Fruit fly (Drosophila melanogaster) whole organism, embryonic: ENCODE results near the gene Ing5.

Experiments
- CG12769 ChIP-seq: fragments of 200-800 bp; sonication (Bioruptor generic); optimal IDR thresholded peaks from 2 replicates; lab custom pipeline; 2019; ENCODE audit warnings: missing biosample characterization, mild to moderate bottlenecking, missing genetic modification characterization, moderate library complexity
- CG13775 ChIP-seq: fragments of 200-800 bp; sonication (Bioruptor generic); optimal IDR thresholded peaks from 3 replicates; lab custom pipeline; 2017; ENCODE audit warnings: missing biosample characterization, mild to moderate bottlenecking, missing genetic modification characterization
- CG14667 ChIP-seq: fragments of 200-800 bp; sonication (Bioruptor generic); IDR thresholded peaks from 2 replicates; pipeline ENCODE4 v1.3.6; 2022; ENCODE audit warnings: missing biosample characterization, missing genetic modification characterization
- CG14965 ChIP-seq: fragments of 200-800 bp; sonication (Bioruptor generic); optimal IDR thresholded peaks from 2 replicates; lab custom pipeline; 2016; ENCODE audit warnings: missing biosample characterization, missing genetic modification characterization, borderline replicate concordance
- CG15696 ChIP-seq: fragments of 200-800 bp; sonication (Bioruptor generic); optimal IDR thresholded peaks from 2 replicates; lab custom pipeline; 2019; ENCODE audit warnings: missing biosample characterization, mild to moderate bottlenecking, missing genetic modification characterization, moderate library complexity
- CG16863 ChIP-seq: fragments of 200-800 bp; sonication (Bioruptor generic); optimal IDR thresholded peaks from 3 replicates; lab custom pipeline; 2016; ENCODE audit warnings: missing biosample characterization, missing genetic modification characterization
- CG17186 ChIP-seq: fragments of 200-800 bp; sonication (Bioruptor generic); optimal IDR thresholded peaks from 3 replicates; lab custom pipeline; 2017; ENCODE audit warnings: missing biosample characterization, missing genetic modification reagents, missing genetic modification characterization
- CG17359 ChIP-seq: fragments of 200-800 bp; sonication (Bioruptor generic); optimal IDR thresholded peaks from 3 replicates; lab custom pipeline; 2018; ENCODE audit warnings: missing biosample characterization, mild to moderate bottlenecking, missing genetic modification characterization, moderate library complexity
- CG17361 ChIP-seq: fragments of 200-800 bp; sonication (Bioruptor generic); IDR thresholded peaks from 3 replicates; pipeline ENCODE4 v1.3.6; 2022; ENCODE audit warnings: missing biosample characterization, missing genetic modification characterization
- CG17385 ChIP-seq: fragments of 200-800 bp; sonication (Bioruptor generic); optimal IDR thresholded peaks from 3 replicates; lab custom pipeline; 2018; ENCODE audit warnings: missing biosample characterization, mild to moderate bottlenecking, missing genetic modification characterization
- CG17829 ChIP-seq: fragments of 200-800 bp; optimal IDR thresholded peaks from 2 replicates; lab custom pipeline; 2019; ENCODE audit warnings: missing biosample characterization, mild to moderate bottlenecking, missing genetic modification characterization, moderate library complexity
- CG18764 ChIP-seq: fragments of 200-800 bp; sonication (Bioruptor generic); optimal IDR thresholded peaks from 3 replicates; lab custom pipeline; 2016; ENCODE audit warnings: missing biosample characterization, missing genetic modification characterization
- CG34422 ChIP-seq: fragments of 200-800 bp; sonication (Bioruptor generic); IDR thresholded peaks from 3 replicates; pipeline ENCODE4 v1.3.6; 2022; ENCODE audit warnings: missing biosample characterization, missing genetic modification characterization
- CG42726 ChIP-seq: fragments of 200-800 bp; sonication (Bioruptor generic); IDR thresholded peaks from 2 replicates; pipeline ENCODE4 v1.3.6; 2022; ENCODE audit warnings: missing biosample characterization, missing genetic modification characterization; ENCODE audit not compliant: partially characterized antibody
- CG4328 ChIP-seq: fragments of 200-800 bp; sonication (Bioruptor generic); optimal IDR thresholded peaks from 3 replicates; lab custom pipeline; 2017; ENCODE audit warnings: missing biosample characterization, missing genetic modification reagents, missing genetic modification characterization
- CG5180 ChIP-seq: fragments of 200-800 bp; sonication (Bioruptor generic); optimal IDR thresholded peaks from 3 replicates; lab custom pipeline; 2017; ENCODE audit warnings: missing biosample characterization, missing genetic modification characterization, mild to moderate bottlenecking, moderate library complexity, missing genetic modification reagents
- CG6175 ChIP-seq: fragments of 200-800 bp; sonication (Bioruptor generic); IDR thresholded peaks from 3 replicates; pipeline ENCODE4 v1.3.6; 2022; ENCODE audit warnings: missing biosample characterization, missing genetic modification characterization
- CG6689 ChIP-seq: fragments of 200-800 bp; sonication (Bioruptor generic); IDR thresholded peaks from 2 replicates; pipeline ENCODE4 v1.3.6; 2022; ENCODE audit warnings: missing biosample characterization, missing genetic modification characterization
- CG7786 ChIP-seq: fragments of 200-800 bp; sonication (Bioruptor generic); optimal IDR thresholded peaks from 2 replicates; lab custom pipeline; 2016; ENCODE audit warnings: missing biosample characterization, missing genetic modification characterization
- CG8359 ChIP-seq: fragments of 200-800 bp; sonication (Bioruptor generic); optimal IDR thresholded peaks from 2 replicates; lab custom pipeline; 2017; ENCODE audit warnings: missing biosample characterization, mild to moderate bottlenecking, missing genetic modification characterization, borderline replicate concordance
- CG9817 ChIP-seq: fragments of 200-800 bp; sonication (Bioruptor generic); optimal IDR thresholded peaks from 2 replicates; lab custom pipeline; 2018; ENCODE audit warnings: missing biosample characterization, mild to moderate bottlenecking, missing genetic modification characterization, moderate library complexity
- Ets65A ChIP-seq: fragments of 200-800 bp; sonication (Bioruptor generic); peaks from one replicate; lab custom pipeline; 2016; ENCODE audit warnings: missing biosample characterization, missing genetic modification characterization
- Ets97D ChIP-seq: fragments of 200-800 bp; sonication (Bioruptor generic); optimal IDR thresholded peaks from 3 replicates; lab custom pipeline; 2016; ENCODE audit warnings: missing biosample characterization, missing genetic modification characterization
- HLH4C ChIP-seq: fragments of 200-800 bp; sonication (Bioruptor generic); IDR thresholded peaks from 3 replicates; pipeline ENCODE4 v1.3.6; 2022; ENCODE audit warnings: missing biosample characterization, missing genetic modification characterization; ENCODE audit not compliant: partially characterized antibody
- Hey ChIP-seq: fragments of 200-800 bp; sonication (Bioruptor generic); optimal IDR thresholded peaks from 3 replicates; lab custom pipeline; 2018; ENCODE audit warnings: missing biosample characterization, mild to moderate bottlenecking, missing genetic modification characterization
- Hsf ChIP-seq: fragments of 200-800 bp; sonication (Bioruptor generic); optimal IDR thresholded peaks from 3 replicates; lab custom pipeline; 2016; ENCODE audit warnings: missing biosample characterization, missing genetic modification characterization
- Xrp1 ChIP-seq: fragments of 200-800 bp; sonication (Bioruptor generic); IDR thresholded peaks from 2 replicates; pipeline ENCODE4 v1.3.6; 2022; ENCODE audit warnings: missing biosample characterization, missing genetic modification characterization
- ase ChIP-seq: fragments of 200-800 bp; sonication (Bioruptor generic); IDR thresholded peaks from 3 replicates; pipeline ENCODE4 v1.3.6; 2022; ENCODE audit warnings: missing biosample characterization, missing genetic modification characterization
- ato ChIP-seq: fragments of 200-800 bp; sonication (Bioruptor generic); IDR thresholded peaks from 2 replicates; pipeline ENCODE4 v1.3.6; 2022; ENCODE audit warnings: missing biosample characterization, missing genetic modification characterization; ENCODE audit not compliant: partially characterized antibody
- br ChIP-seq: fragments of >200 bp; optimal IDR thresholded peaks from 2 replicates; lab custom pipeline; 2017
- croc ChIP-seq: fragments of 200-800 bp; sonication (Bioruptor generic); conservative IDR thresholded peaks from 3 replicates; pipeline ENCODE4 v1.3.6; 2022; ENCODE audit warnings: missing biosample characterization, missing genetic modification characterization
- dysf ChIP-seq: fragments of 200-800 bp; sonication (Bioruptor generic); IDR thresholded peaks from 3 replicates; pipeline ENCODE4 v1.3.6; 2022; ENCODE audit warnings: missing biosample characterization, missing genetic modification characterization
- emc ChIP-seq: fragments of 200-800 bp; sonication (Bioruptor generic); optimal IDR thresholded peaks from 2 replicates; lab custom pipeline; 2016; ENCODE audit warnings: missing biosample characterization, missing genetic modification characterization
- gsb ChIP-seq: fragments of 200-800 bp; sonication (Bioruptor generic); IDR thresholded peaks from 2 replicates; pipeline ENCODE4 v1.3.6; 2022; ENCODE audit warnings: missing biosample characterization, missing genetic modification characterization
- hb ChIP-seq: fragments of 200-800 bp; sonication (Bioruptor generic); IDR thresholded peaks from 3 replicates; pipeline ENCODE4 v1.3.6; 2022; ENCODE audit warnings: missing biosample characterization, missing genetic modification characterization; ENCODE audit not compliant: partially characterized antibody
- hbn ChIP-seq: fragments of 200-800 bp; sonication (Bioruptor generic); IDR thresholded peaks from 2 replicates; pipeline ENCODE4 v1.3.6; 2022; ENCODE audit warnings: missing biosample characterization, missing genetic modification characterization; ENCODE audit not compliant: partially characterized antibody
- her ChIP-seq: fragments of 200-800 bp; sonication (Bioruptor generic); optimal IDR thresholded peaks from 2 replicates; lab custom pipeline; 2016; ENCODE audit warnings: missing biosample characterization, missing genetic modification characterization
- ind ChIP-seq: fragments of 200-800 bp; sonication (Bioruptor generic); optimal IDR thresholded peaks from 3 replicates; lab custom pipeline; 2016; ENCODE audit warnings: missing biosample characterization, missing genetic modification characterization
- klu ChIP-seq: fragments of 200-800 bp; sonication (Bioruptor generic); IDR thresholded peaks from 2 replicates; pipeline ENCODE4 v1.3.6; 2022; ENCODE audit warnings: missing biosample characterization, missing genetic modification characterization
- kni ChIP-seq: fragments of 200-800 bp; sonication (Bioruptor generic); optimal IDR thresholded peaks from 3 replicates; lab custom pipeline; 2017; ENCODE audit warnings: mild to moderate bottlenecking, missing biosample characterization, missing genetic modification reagents, missing genetic modification characterization
- knrl ChIP-seq: fragments of 200-800 bp; sonication (Bioruptor generic); IDR thresholded peaks from 3 replicates; pipeline ENCODE4 v1.3.6; 2022; ENCODE audit warnings: missing biosample characterization, missing genetic modification characterization; ENCODE audit not compliant: partially characterized antibody
- maf-S ChIP-seq: fragments of 200-800 bp; sonication (Bioruptor generic); optimal IDR thresholded peaks from 2 replicates; lab custom pipeline; 2016; ENCODE audit warnings: missing biosample characterization, missing genetic modification characterization
- pb ChIP-seq: fragments of 200-800 bp; sonication (Bioruptor generic); optimal IDR thresholded peaks from 3 replicates; lab custom pipeline; 2016; ENCODE audit warnings: missing biosample characterization, missing genetic modification characterization
- psq ChIP-seq: fragments of 200-800 bp; sonication (Bioruptor generic); optimal IDR thresholded peaks from 2 replicates; lab custom pipeline; 2017; ENCODE audit warnings: missing biosample characterization, missing genetic modification characterization
- sd ChIP-seq: fragments of 200-800 bp; sonication (Bioruptor generic); optimal IDR thresholded peaks from 3 replicates; lab custom pipeline; 2018; ENCODE audit warnings: missing biosample characterization, mild to moderate bottlenecking, missing genetic modification characterization, moderate library complexity
- sima ChIP-seq: fragments of 200-800 bp; sonication (Bioruptor generic); optimal IDR thresholded peaks from 2 replicates; lab custom pipeline; 2016; ENCODE audit warnings: missing biosample characterization, missing genetic modification characterization
- sr ChIP-seq: fragments of 200-800 bp; sonication (Bioruptor generic); IDR thresholded peaks from 3 replicates; pipeline ENCODE4 v1.3.6; 2022; ENCODE audit warnings: missing biosample characterization, missing genetic modification characterization
- tap ChIP-seq: fragments of 200-800 bp; optimal IDR thresholded peaks from 3 replicates; lab custom pipeline; 2019; ENCODE audit warnings: missing biosample characterization, mild to moderate bottlenecking, missing genetic modification characterization, moderate library complexity
- tna ChIP-seq: fragments of 200-800 bp; sonication (Bioruptor generic); IDR thresholded peaks from 2 replicates; pipeline ENCODE4 v1.3.6; 2022; ENCODE audit warnings: missing biosample characterization, missing genetic modification characterization; ENCODE audit not compliant: partially characterized antibody
- wor ChIP-seq: fragments of 200-800 bp; sonication (Bioruptor generic); IDR thresholded peaks from 2 replicates; pipeline ENCODE4 v1.3.6; 2022; ENCODE audit warnings: missing biosample characterization, missing genetic modification characterization
- zfh2 ChIP-seq: fragments of 200-800 bp; sonication (Bioruptor generic); optimal IDR thresholded peaks from 2 replicates; lab custom pipeline; 2016; ENCODE audit warnings: missing biosample characterization, missing genetic modification characterization

Gene Ing5

dm6 chr2L:13387255-13387654, at the start of gene Ing5, which contains the start of gene CG7099 (continued):
- TF ChIP-seq CG15696 (tag; lab: Kevin White, UChicago): peak; percentile 97
- TF ChIP-seq sr (GFP tag; lab: Robert Waterston, UW): peak; percentile 76; the same call in 2 of the 3 replicates
- peak; percentile 97 for TF ChIP-seq CG17361 (GFP tag; lab: Robert Waterston, UW)
- peak; percentile 96 for TF ChIP-seq CG6689
- peak; percentile 93 for TF ChIP-seq klu (GFP tag; lab: Robert Waterston, UW)
- peak; percentile 86 for TF ChIP-seq CG7786
- TF ChIP-seq knrl (GFP tag; lab: Robert Waterston, UW): peak; percentile 78
- TF ChIP-seq zfh2 (GFP tag; lab: Kevin White, UChicago): peak; percentile 95
- TF ChIP-seq sd: peak; percentile 95
- TF ChIP-seq gsb: peak; percentile 89
- peak; percentile 97 for TF ChIP-seq CG9817 (tag; lab: Kevin White, UChicago)
- TF ChIP-seq CG8359 (GFP tag; lab: Kevin White, UChicago): peak; percentile 73
- TF ChIP-seq hb (GFP tag; lab: Robert Waterston, UW): peak; percentile 76; the same call in 2 of the 3 replicates
- peak; percentile 87 for TF ChIP-seq CG16863 (GFP tag; lab: Kevin White, UChicago)
- TF ChIP-seq CG34422 (GFP tag; lab: Robert Waterston, UW): peak; percentile 98
- peak; percentile 93 for TF ChIP-seq tap
- TF ChIP-seq ase (GFP tag; lab: Robert Waterston, UW): peak; percentile 96
- peak; percentile 97 for TF ChIP-seq Hsf (GFP tag; lab: Kevin White, UChicago)
- TF ChIP-seq CG17186 (GFP tag; lab: Kevin White, UChicago): peak; percentile 89
- peak; percentile 94 for TF ChIP-seq CG4328
- peak; percentile 98 for TF ChIP-seq Xrp1 (GFP tag; lab: Robert Waterston, UW)
- TF ChIP-seq psq (GFP tag; lab: Kevin White, UChicago): peak; percentile 91
- 0 out of 2 replicates have a peak, but pooled peaks have one; percentile 23 for TF ChIP-seq ato (GFP tag; lab: Robert Waterston, UW)
- TF ChIP-seq emc (GFP tag; lab: Kevin White, UChicago): peak; percentile 84
- TF ChIP-seq ind (GFP tag; lab: Kevin White, UChicago): peak; percentile 98
- peak; percentile 96 for TF ChIP-seq CG17359 (tag; lab: Kevin White, UChicago)
- no peak for TF ChIP-seq CG14965 (GFP tag; lab: Kevin White, UChicago)
- TF ChIP-seq CG12769 (tag; lab: Kevin White, UChicago): no peak
- TF ChIP-seq tna: no peak
- peak; percentile 98 for TF ChIP-seq Ets65A (GFP tag; lab: Kevin White, UChicago)
- TF ChIP-seq Hey (tag; lab: Kevin White, UChicago): no peak
- TF ChIP-seq croc: peak; percentile 94
- TF ChIP-seq CG42726: 0 out of 2 replicates have a peak, but pooled peaks have one; percentile 48
- peak; percentile 93 for TF ChIP-seq wor (GFP tag; lab: Robert Waterston, UW)
- TF ChIP-seq her: peak; percentile 69
- TF ChIP-seq maf-S (GFP tag; lab: Kevin White, UChicago): peak; percentile 91
- peak; percentile 86 for TF ChIP-seq Ets97D (GFP tag; lab: Kevin White, UChicago)
- no peak for TF ChIP-seq CG5180 (GFP tag; lab: Kevin White, UChicago)
- TF ChIP-seq CG17829: peak; percentile 97
- peak; percentile 61 for TF ChIP-seq sima (GFP tag; lab: Kevin White, UChicago)
- TF ChIP-seq CG14667 (GFP tag; lab: Robert Waterston, UW): peak; percentile 95
- peak; percentile 52; the same call in 1 of the 2 replicates for TF ChIP-seq hbn
- TF ChIP-seq HLH4C: peak; percentile 71
- TF ChIP-seq CG18764 (GFP tag; lab: Kevin White, UChicago): peak; percentile 96
- TF ChIP-seq pb (GFP tag; lab: Kevin White, UChicago): peak; percentile 67
- peak; percentile 96 for TF ChIP-seq dysf
- TF ChIP-seq br (lab: Kevin White, UChicago): no peak
- peak; percentile 88 for TF ChIP-seq CG17385
- TF ChIP-seq kni (GFP tag; lab: Kevin White, UChicago): no peak
- TF ChIP-seq CG6175: peak; percentile 90
- peak; percentile 97 for TF ChIP-seq CG13775 (GFP tag; lab: Kevin White, UChicago)
